Fruit fly (Drosophila melanogaster): ENCODE data around the gene CG15576.

- TF ChIP-seq lola (GFP tag; optimal IDR thresholded peaks at IDR 0.05): no peak
- TF ChIP-seq BEAF-32 (GFP tag; optimal IDR thresholded peaks at IDR 0.05): no peak
- no peak for TF ChIP-seq Hey (tag; optimal IDR thresholded peaks at IDR 0.05)
- TF ChIP-seq CG12391 (tag; optimal IDR thresholded peaks at IDR 0.05): no peak
Observed at dm6 chrX:4212725-4213124, 39.9 kb downstream of the CG15576 start, which contains the start of gene CG43288.
